Worm (Caenorhabditis elegans): ENCODE measurements around the gene fbxb-24.

- TF ChIP-seq zfp-3 (GFP tag; conservative IDR thresholded peaks at IDR 0.05) = no peak
- no peak for TF ChIP-seq zag-1 (tag; optimal IDR thresholded peaks at IDR 0.05)
- no peak for TF ChIP-seq hlh-30 (tag; optimal IDR thresholded peaks at IDR 0.05; ENCODE audit: insufficient read depth)
- TF ChIP-seq ztf-11 (tag; optimal IDR thresholded peaks at IDR 0.05) = no peak
- TF ChIP-seq mxl-3 (GFP tag; optimal IDR thresholded peaks at IDR 0.05) = no peak
- TF ChIP-seq egl-27 (tag; optimal IDR thresholded peaks at IDR 0.05) = no peak
- no peak for TF ChIP-seq Y48G9A.11 (GFP tag; IDR thresholded peaks at IDR 0.05)
- no peak for TF ChIP-seq nhr-48 (tag; optimal IDR thresholded peaks at IDR 0.05)
- no peak for TF ChIP-seq skn-1 (tag; optimal IDR thresholded peaks at IDR 0.05)
- TF ChIP-seq hlh-11 (tag; optimal IDR thresholded peaks at IDR 0.05) = no peak
- TF ChIP-seq D1046.2 (GFP tag; IDR thresholded peaks at IDR 0.05) = no peak
- no peak for TF ChIP-seq ZK546.5 (tag; optimal IDR thresholded peaks at IDR 0.05)
These were observed 8.7 kb upstream of the fbxb-24 start for ce11 chrIII:11900022-11900421.

Measured in whole organism, L4 larva.